Fruit fly (Drosophila melanogaster): ENCODE results near the gene up.

up gene

DNA sequence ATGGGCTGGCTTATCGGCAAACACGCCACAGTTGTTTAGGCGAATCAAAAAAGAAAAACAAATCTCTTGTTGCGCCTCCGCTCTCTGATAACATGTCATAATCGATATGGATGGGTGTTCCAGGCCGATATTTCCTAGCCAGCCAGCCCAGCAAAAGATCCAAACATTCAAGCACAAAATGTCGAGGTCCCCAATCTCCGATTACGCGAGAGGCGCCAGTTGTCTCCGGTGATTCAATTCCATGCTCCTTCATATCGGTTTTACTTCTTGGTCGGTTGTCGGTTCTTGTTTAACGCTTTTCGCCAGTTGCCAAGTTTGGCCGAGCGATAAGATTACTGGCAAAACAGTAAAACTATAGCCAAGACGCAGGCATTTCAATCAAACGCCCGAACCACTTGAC is 43.8 kb upstream of the up start (continued):
- TF ChIP-seq eyg (GFP tag; optimal IDR thresholded peaks at IDR 0.05) (no peak), zen2 (GFP tag; IDR thresholded peaks at IDR 0.05; ENCODE audit: partially characterized antibody) (no peak), fu2 (GFP tag; optimal IDR thresholded peaks at IDR 0.05) (no peak), Rfx (GFP tag; IDR thresholded peaks at IDR 0.05) (no peak), Deaf1 (tag; optimal IDR thresholded peaks at IDR 0.05) (no peak), Lim3 (GFP tag; IDR thresholded peaks at IDR 0.05) (no peak), Eip74EF (GFP tag; optimal IDR thresholded peaks at IDR 0.05) (no peak), CG17829 (tag; optimal IDR thresholded peaks at IDR 0.05) (no peak), CG11560 (tag; IDR thresholded peaks at IDR 0.05) (no peak), CG10431 (GFP tag; optimal IDR thresholded peaks at IDR 0.05) (no peak), sima (GFP tag; optimal IDR thresholded peaks at IDR 0.05) (no peak)

DNA sequence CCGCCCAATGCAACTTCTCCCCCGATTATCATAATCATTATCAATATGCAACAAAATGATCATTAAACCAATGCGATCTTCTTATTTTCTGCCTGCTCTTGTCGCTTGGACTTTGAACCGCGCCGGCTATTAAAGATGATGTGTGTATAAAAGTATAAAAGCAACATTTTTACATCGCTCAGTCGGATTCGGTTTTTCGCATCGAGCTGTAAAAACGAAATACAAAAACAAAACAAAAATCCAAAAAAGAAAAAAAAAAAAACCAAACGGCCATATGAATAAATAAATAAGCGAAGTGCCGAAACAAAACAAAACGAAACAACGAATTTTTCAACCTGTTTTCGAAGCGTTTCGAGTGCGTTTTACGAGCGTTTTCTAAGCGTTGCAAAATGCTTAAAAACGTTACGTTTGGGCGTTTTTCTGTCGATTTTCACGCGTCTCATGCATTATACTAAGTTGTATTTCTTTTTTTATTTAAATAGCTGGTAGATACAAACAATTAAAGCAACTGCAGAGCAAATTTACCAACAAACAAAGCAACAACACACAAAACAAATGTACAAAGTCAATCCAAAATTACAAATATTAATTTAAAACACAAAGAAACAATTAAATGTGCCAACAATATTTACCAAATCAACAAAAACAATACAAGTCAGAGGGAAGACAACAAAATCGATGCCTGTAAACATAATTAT is 42.5 kb upstream of the up start:
- TF ChIP-seq stwl (tag; optimal IDR thresholded peaks at IDR 0.05) (no peak), sob (GFP tag; IDR thresholded peaks at IDR 0.05) (no peak), chm (GFP tag; IDR thresholded peaks at IDR 0.05) (no peak), Rfx (GFP tag; IDR thresholded peaks at IDR 0.05) (no peak; the same call in 1 of the 2 replicates), CG18476 (GFP tag; optimal IDR thresholded peaks at IDR 0.05) (no peak), CG7839 (tag; optimal IDR thresholded peaks at IDR 0.05) (peak; percentile 40), CG10979 (tag; optimal IDR thresholded peaks at IDR 0.05) (peak; percentile 3), sens (GFP tag) (peak; percentile 88), fd3F (GFP tag; optimal IDR thresholded peaks at IDR 0.05) (peak; percentile 72), NFAT (GFP tag; IDR thresholded peaks at IDR 0.05) (no peak), Sry-β (GFP tag; optimal IDR thresholded peaks at IDR 0.05) (peak; percentile 1), CG17361 (GFP tag; IDR thresholded peaks at IDR 0.05) (peak; percentile 32; the same call in 2 of the 3 replicates), CG15514 (GFP tag; optimal IDR thresholded peaks at IDR 0.05) (peak; percentile 33), CG11504 (tag; optimal IDR thresholded peaks at IDR 0.05) (peak; percentile 44), CG1832 (GFP tag; optimal IDR thresholded peaks at IDR 0.05) (no peak), CG8388 (GFP tag; optimal IDR thresholded peaks at IDR 0.05) (peak; percentile 13), CG15269 (tag; optimal IDR thresholded peaks at IDR 0.05) (peak; percentile 52), CG7987 (GFP tag; optimal IDR thresholded peaks at IDR 0.05) (peak; percentile 22), gfzf (GFP tag; optimal IDR thresholded peaks at IDR 0.05) (no peak), nom (GFP tag; optimal IDR thresholded peaks at IDR 0.05) (peak; percentile 97), bab2 (GFP tag; optimal IDR thresholded peaks at IDR 0.05) (peak; percentile 17), tgo (GFP tag; IDR thresholded peaks at IDR 0.05) (no peak), gsb-n (tag; optimal IDR thresholded peaks at IDR 0.05) (peak; percentile 55), chinmo (GFP tag; IDR thresholded peaks at IDR 0.05; ENCODE audit: partially characterized antibody) (peak; percentile 36; the same call in 2 of the 4 replicates), CG13287 (GFP tag; IDR thresholded peaks at IDR 0.05; ENCODE audit: partially characterized antibody) (no peak), Sox102F (GFP tag; optimal IDR thresholded peaks at IDR 0.05) (peak; percentile 62), CG10431 (GFP tag; optimal IDR thresholded peaks at IDR 0.05) (no peak), Gsc (GFP tag; IDR thresholded peaks at IDR 0.05) (no peak), ewg (GFP tag; optimal IDR thresholded peaks at IDR 0.05) (peak; percentile 6), nmo (GFP tag; optimal IDR thresholded peaks at IDR 0.05) (no peak), btn (GFP tag; optimal IDR thresholded peaks at IDR 0.05) (no peak), CG1529 (GFP tag; optimal IDR thresholded peaks at IDR 0.05) (peak; percentile 25), dmrt99B (tag; optimal IDR thresholded peaks at IDR 0.05) (peak; percentile 47), gt (GFP tag; IDR thresholded peaks at IDR 0.05) (no peak), bsh (GFP tag; optimal IDR thresholded peaks at IDR 0.05) (peak; percentile 28 to 75), CG2875 (GFP tag; optimal IDR thresholded peaks at IDR 0.05) (peak; percentile 69), gem (tag; optimal IDR thresholded peaks at IDR 0.05) (peak; percentile 67), CG4707 (GFP tag; optimal IDR thresholded peaks at IDR 0.05) (peak; percentile 54)
